Worm (Caenorhabditis elegans): ENCODE results near the gene oatr-1.

Gene oatr-1

DNA sequence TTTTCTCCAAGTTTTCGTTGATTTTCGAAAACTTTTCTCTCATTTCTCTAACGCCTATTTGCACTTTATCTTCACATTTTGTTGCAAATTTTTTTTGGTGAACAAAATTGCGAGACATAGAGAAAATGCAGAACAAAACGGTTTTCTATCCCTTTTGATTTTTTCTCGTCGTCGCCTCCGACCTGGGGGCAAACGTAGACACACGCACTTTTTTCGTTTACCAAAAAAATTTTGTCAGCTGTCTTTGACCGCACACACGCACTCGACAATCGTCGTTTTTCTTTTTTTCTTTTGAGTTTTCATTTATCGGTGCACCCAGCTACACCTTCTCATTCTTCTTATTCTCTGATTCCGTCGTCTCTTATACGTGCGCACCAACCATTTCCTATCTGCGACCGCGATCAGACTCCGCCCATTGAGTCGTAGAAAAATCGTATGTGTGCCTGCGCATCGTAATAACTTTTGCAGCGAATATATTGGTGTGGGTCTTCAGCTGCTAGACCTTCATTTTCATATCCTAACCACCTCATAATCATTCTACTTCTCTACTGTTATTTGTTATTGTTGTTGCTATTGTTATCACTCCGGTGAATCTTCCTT is 33.6 kb downstream of the oatr-1 start (continued):
- peak; percentile 11 for TF ChIP-seq nhr-102 (tag; optimal IDR thresholded peaks at IDR 0.05)

DNA sequence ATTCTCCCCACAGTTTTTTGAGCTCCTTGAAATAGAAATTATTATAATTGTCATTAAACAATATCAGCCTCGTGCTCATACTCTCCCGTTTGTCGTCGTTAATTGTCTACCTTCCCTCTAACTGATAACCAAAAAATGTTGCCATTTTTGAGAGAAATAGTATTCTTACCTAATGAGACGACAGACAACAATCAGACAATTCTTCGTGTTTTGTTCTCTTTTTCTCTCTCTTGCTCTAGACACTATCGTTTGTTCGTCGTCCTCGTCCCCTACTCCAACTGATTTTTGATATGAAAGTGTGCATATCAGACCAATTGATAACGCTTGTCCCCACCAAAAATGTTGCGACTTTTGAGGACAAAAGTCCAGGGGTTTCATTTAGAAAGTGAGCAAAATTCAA is 34.4 kb downstream of the oatr-1 start:
- TF ChIP-seq hlh-11 (tag; optimal IDR thresholded peaks at IDR 0.05) = peak; percentile 89
- no peak for TF ChIP-seq zip-11 (GFP tag; IDR thresholded peaks at IDR 0.05)
- TF ChIP-seq nhr-11 (tag; optimal IDR thresholded peaks at IDR 0.05) = no peak
- TF ChIP-seq zip-2 (tag; optimal IDR thresholded peaks at IDR 0.05) = peak; percentile 25
- TF ChIP-seq pqm-1 (tag; optimal IDR thresholded peaks at IDR 0.05) = peak; percentile 95
- TF ChIP-seq mdl-1 (tag; optimal IDR thresholded peaks at IDR 0.05) = peak in 1 of 2 experiments; percentile 66
- peak; percentile 32 for TF ChIP-seq mep-1 (tag; optimal IDR thresholded peaks at IDR 0.05)
- peak; percentile 84 for TF ChIP-seq nhr-28 (tag; optimal IDR thresholded peaks at IDR 0.05)
- no peak for TF ChIP-seq nhr-25 (tag; optimal IDR thresholded peaks at IDR 0.05; ENCODE audit: borderline replicate concordance, insufficient read depth)
- peak; percentile 4 for TF ChIP-seq ztf-7 (tag; optimal IDR thresholded peaks at IDR 0.05)
- peak; percentile 25 to 34 for TF ChIP-seq lsy-2 (tag; optimal IDR thresholded peaks at IDR 0.05)
- peak; percentile 7 for TF ChIP-seq lin-13 (GFP tag; optimal IDR thresholded peaks at IDR 0.05)
- TF ChIP-seq nhr-48 (tag; optimal IDR thresholded peaks at IDR 0.05) = peak; percentile 50
- no peak for TF ChIP-seq spr-3 (GFP tag; optimal IDR thresholded peaks at IDR 0.05)
- peak; percentile 52 for TF ChIP-seq nhr-6 (tag; optimal IDR thresholded peaks at IDR 0.05)
- peak; percentile 41 for TF ChIP-seq nhr-77 (tag; optimal IDR thresholded peaks at IDR 0.05)
- TF ChIP-seq dve-1 (tag; optimal IDR thresholded peaks at IDR 0.05; ENCODE audit: insufficient read depth) = peak; percentile 88
- peak; percentile 7 for TF ChIP-seq aha-1 (tag)
- peak; percentile 55; the same call in 1 of the 2 replicates for TF ChIP-seq lin-1 (GFP tag; IDR thresholded peaks at IDR 0.05)
- TF ChIP-seq php-3 (GFP tag; IDR thresholded peaks at IDR 0.05) = peak; percentile 61; the same call in 1 of the 2 replicates
- no peak for TF ChIP-seq fos-1 (tag; optimal IDR thresholded peaks at IDR 0.05)
- TF ChIP-seq mes-2 (tag; optimal IDR thresholded peaks at IDR 0.05; ENCODE audit: poor library complexity, severe bottlenecking) = peak; percentile 2
- TF ChIP-seq dmd-6 (GFP tag; IDR thresholded peaks at IDR 0.05) = peak; percentile 93
- peak; percentile 46 for TF ChIP-seq T20F7.1 (GFP tag; optimal IDR thresholded peaks at IDR 0.05)
- TF ChIP-seq daf-16 (GFP tag; optimal IDR thresholded peaks at IDR 0.05) = peak in 1 of 2 experiments; percentile 15
- TF ChIP-seq daf-16 (tag; optimal IDR thresholded peaks at IDR 0.05) = peak; percentile 80
- peak; percentile 35 for TF ChIP-seq hlh-30 (tag; optimal IDR thresholded peaks at IDR 0.05; ENCODE audit: insufficient read depth)
- TF ChIP-seq Y5F2A.4 (GFP tag; optimal IDR thresholded peaks at IDR 0.05) = no peak

DNA sequence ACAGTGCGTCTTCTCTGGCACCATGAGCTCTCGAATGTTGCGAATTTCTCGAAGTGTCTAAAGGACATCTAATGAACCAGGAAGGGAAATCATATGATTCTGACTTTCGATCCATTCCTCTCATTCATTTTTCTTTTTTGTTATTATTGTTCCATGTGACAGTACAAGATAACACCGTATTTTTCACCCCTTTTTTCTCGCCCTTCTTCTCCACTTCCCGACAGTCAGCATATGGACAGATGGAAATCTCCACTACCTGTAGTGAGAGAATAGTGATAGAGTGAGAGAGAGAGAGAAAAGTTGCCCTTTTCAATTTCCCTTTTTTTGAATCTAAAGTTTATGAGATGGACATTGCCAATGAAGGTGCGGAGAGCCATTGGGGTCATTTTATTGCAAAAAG is 35.2 kb downstream of the oatr-1 start:
- TF ChIP-seq hlh-11 (tag; optimal IDR thresholded peaks at IDR 0.05) (peak; percentile 14), aha-1 (tag) (peak; percentile 95), nhr-28 (tag; optimal IDR thresholded peaks at IDR 0.05) (peak; percentile 90), aly-2 (tag; optimal IDR thresholded peaks at IDR 0.05) (no peak), nhr-6 (tag; optimal IDR thresholded peaks at IDR 0.05) (no peak), daf-8 (GFP tag; IDR thresholded peaks at IDR 0.05) (no peak), ceh-28 (tag; optimal IDR thresholded peaks at IDR 0.05) (no peak), hlh-30 (tag; optimal IDR thresholded peaks at IDR 0.05; ENCODE audit: insufficient read depth) (peak; percentile 78), ceh-20 (GFP tag; IDR thresholded peaks at IDR 0.05) (no peak), mes-2 (tag; optimal IDR thresholded peaks at IDR 0.05; ENCODE audit: poor library complexity, severe bottlenecking) (peak; percentile 19), hif-1 (tag; optimal IDR thresholded peaks at IDR 0.05) (no peak), mdl-1 (tag; optimal IDR thresholded peaks at IDR 0.05) (peak in 1 of 2 experiments; percentile 50), dpl-1 (GFP tag; optimal IDR thresholded peaks at IDR 0.05) (peak; percentile 7), dmd-6 (GFP tag; IDR thresholded peaks at IDR 0.05) (peak; percentile 71), mxl-3 (GFP tag; optimal IDR thresholded peaks at IDR 0.05) (peak; percentile 67), fos-1 (tag; optimal IDR thresholded peaks at IDR 0.05) (no peak), lsy-2 (tag; optimal IDR thresholded peaks at IDR 0.05) (peak in 1 of 2 experiments; percentile 24), dmd-9 (GFP tag; IDR thresholded peaks at IDR 0.05) (no peak), hmg-1.1 (GFP tag; IDR thresholded peaks at IDR 0.05) (0 out of 2 replicates have a peak, but pooled peaks have one; percentile 7), nhr-77 (tag; optimal IDR thresholded peaks at IDR 0.05) (peak; percentile 24)
